Worm (Caenorhabditis elegans) whole organism, L4 larva: ENCODE results near the gene Y49F6C.8.
A peak's percentile ranks its signal among the peaks of the same experiment; 100 is the strongest.

Experiments used
- F10B5.3 ChIP-seq: sonication (generic microtip); optimal IDR thresholded peaks from 2 replicates; lab custom pipeline; 2016; ENCODE audit warnings: mild to moderate bottlenecking, missing genetic modification characterization, missing compliant biosample characterization
- F49E8.2 ChIP-seq: sonication (generic microtip); optimal IDR thresholded peaks from 2 replicates; lab custom pipeline; 2016; ENCODE audit warnings: missing compliant biosample characterization, mild to moderate bottlenecking, missing genetic modification characterization, borderline replicate concordance
- T20F7.1 ChIP-seq: fragments of 200-800 bp; sonication (Bioruptor generic); optimal IDR thresholded peaks from 2 replicates; lab custom pipeline; 2018; ENCODE audit warnings: mild to moderate bottlenecking, missing genetic modification characterization, missing compliant biosample characterization
- Y105C5A.15 ChIP-seq: fragments of 200-800 bp; sonication (Bioruptor generic); IDR thresholded peaks from 2 replicates; pipeline ENCODE4 v1.3.6; 2022; ENCODE audit warnings: missing genetic modification characterization, missing compliant biosample characterization
- Y48G9A.11 ChIP-seq: fragments of 200-800 bp; sonication (Bioruptor generic); IDR thresholded peaks from 2 replicates; pipeline ENCODE4 v1.3.6; 2022; ENCODE audit warnings: missing genetic modification reagents, missing genetic modification characterization, missing compliant biosample characterization
- ZK337.2 ChIP-seq: fragments of 200-800 bp; sonication (Bioruptor generic); IDR thresholded peaks from 2 replicates; pipeline ENCODE4 v1.3.6; 2022; ENCODE audit warnings: missing genetic modification reagents, missing genetic modification characterization, missing compliant biosample characterization
- aha-1 ChIP-seq: fragments of 150-350 bp; peaks from one replicate; lab custom pipeline; 2014; ENCODE audit warnings: missing biosample characterization, missing genetic modification characterization
- aly-2 ChIP-seq: sonication (generic microtip); optimal IDR thresholded peaks from 2 replicates; lab custom pipeline; 2018; ENCODE audit warnings: missing biosample characterization, missing genetic modification characterization
- attf-4 ChIP-seq: sonication (generic microtip); optimal IDR thresholded peaks from 3 replicates; lab custom pipeline; 2017; ENCODE audit warnings: missing biosample characterization, missing genetic modification characterization
- ceh-62 ChIP-seq: sonication (generic microtip); optimal IDR thresholded peaks from 2 replicates; lab custom pipeline; 2017; ENCODE audit warnings: missing biosample characterization, missing genetic modification characterization
- daf-16 ChIP-seq, 3 experiments: sonication (generic microtip); optimal IDR thresholded peaks; 2 replicates each; lab custom pipeline; 2016 to 2017; ENCODE audit warnings: missing genetic modification characterization in 3 of 3, missing genetic modification reagents in 3 of 3, mild to moderate bottlenecking in 2 of 3, missing compliant biosample characterization in 2 of 3, missing biosample characterization in 1 of 3, moderate library complexity in 1 of 3
- daf-19 ChIP-seq: fragments of 200-800 bp; sonication (Bioruptor generic); conservative IDR thresholded peaks from 2 replicates; pipeline ENCODE4 v1.3.6; 2022; ENCODE audit warnings: missing genetic modification characterization, missing compliant biosample characterization
- daf-8 ChIP-seq: fragments of 200-800 bp; sonication (Bioruptor generic); IDR thresholded peaks from 2 replicates; pipeline ENCODE4 v1.3.6; 2022; ENCODE audit warnings: missing genetic modification characterization, missing compliant biosample characterization
- dmd-6 ChIP-seq: fragments of 200-800 bp; sonication (Bioruptor generic); IDR thresholded peaks from 2 replicates; pipeline ENCODE4 v1.3.6; 2022; ENCODE audit warnings: missing genetic modification reagents, missing genetic modification characterization, missing compliant biosample characterization
- dmd-8 ChIP-seq: fragments of 200-800 bp; sonication (Bioruptor generic); IDR thresholded peaks from 2 replicates; pipeline ENCODE4 v1.3.6; 2022; ENCODE audit warnings: missing genetic modification characterization, missing compliant biosample characterization
- dpl-1 ChIP-seq: fragments of 150-350 bp; optimal IDR thresholded peaks from 2 replicates; lab custom pipeline; 2014; ENCODE audit warnings: missing biosample characterization, missing genetic modification reagents, missing genetic modification characterization
- egl-43 ChIP-seq: fragments of 200-800 bp; sonication (Bioruptor generic); IDR thresholded peaks from 2 replicates; pipeline ENCODE4 v1.3.6; 2022; ENCODE audit warnings: missing genetic modification reagents, missing genetic modification characterization, missing compliant biosample characterization
- gei-8 ChIP-seq: fragments of 200-800 bp; sonication (Bioruptor generic); optimal IDR thresholded peaks from 2 replicates; lab custom pipeline; 2018; ENCODE audit warnings: mild to moderate bottlenecking, missing genetic modification characterization, missing compliant biosample characterization
- hif-1 ChIP-seq, 2 experiments: sonication (generic microtip); optimal IDR thresholded peaks; 2 replicates each; lab custom pipeline; 2016 to 2017; ENCODE audit warnings: missing compliant biosample characterization in 2 of 2, missing genetic modification characterization in 2 of 2, missing genetic modification reagents in 2 of 2, missing genotype in 2 of 2, mild to moderate bottlenecking in 1 of 2
- lim-7 ChIP-seq: fragments of 200-800 bp; sonication (Bioruptor generic); IDR thresholded peaks from 2 replicates; pipeline ENCODE4 v1.3.6; 2022; ENCODE audit warnings: missing genetic modification characterization, missing compliant biosample characterization
- lin-13 ChIP-seq: fragments of 150-350 bp; optimal IDR thresholded peaks from 2 replicates; lab custom pipeline; 2014; ENCODE audit warnings: missing biosample characterization, missing genetic modification reagents, missing genetic modification characterization
- lin-15B ChIP-seq: fragments of 150-350 bp; sonication (generic microtip); optimal IDR thresholded peaks from 3 replicates; lab custom pipeline; 2014; ENCODE audit warnings: missing biosample characterization, missing genetic modification characterization
- lin-38 ChIP-seq: fragments of 200-800 bp; sonication (Bioruptor generic); IDR thresholded peaks from 2 replicates; pipeline ENCODE4 v1.3.6; 2022; ENCODE audit warnings: missing genetic modification reagents, missing genetic modification characterization, missing compliant biosample characterization
- lin-39 ChIP-seq: fragments of 150-350 bp; optimal IDR thresholded peaks from 2 replicates; lab custom pipeline; 2014; ENCODE audit warnings: missing biosample characterization, missing genetic modification reagents, missing genetic modification characterization
- lir-3 ChIP-seq: sonication (generic microtip); optimal IDR thresholded peaks from 2 replicates; lab custom pipeline; 2016; ENCODE audit warnings: mild to moderate bottlenecking, missing genetic modification characterization, missing compliant biosample characterization
- madf-5 ChIP-seq, 2 experiments: fragments of 200-800 bp; sonication (Bioruptor generic); IDR thresholded peaks; 2 replicates each; pipeline ENCODE4 v1.3.6; 2022; ENCODE audit warnings: missing compliant biosample characterization in 2 of 2, missing genetic modification characterization in 2 of 2
- mep-1 ChIP-seq: fragments of 150-350 bp; sonication (generic microtip); optimal IDR thresholded peaks from 3 replicates; lab custom pipeline; 2014; ENCODE audit warnings: missing biosample characterization, missing genetic modification characterization
- nhr-10 ChIP-seq: fragments of 150-350 bp; optimal IDR thresholded peaks from 2 replicates; lab custom pipeline; 2014; ENCODE audit warnings: missing biosample characterization, missing genetic modification characterization
- nhr-76 ChIP-seq: fragments of 150-350 bp; optimal IDR thresholded peaks from 2 replicates; lab custom pipeline; 2014; ENCODE audit warnings: missing biosample characterization, missing genetic modification characterization
- nhr-77 ChIP-seq: fragments of 150-350 bp; optimal IDR thresholded peaks from 2 replicates; lab custom pipeline; 2014; ENCODE audit warnings: missing biosample characterization, missing genetic modification characterization
- php-3 ChIP-seq: fragments of 200-800 bp; sonication (Bioruptor generic); IDR thresholded peaks from 2 replicates; pipeline ENCODE4 v1.3.6; 2022; ENCODE audit warnings: missing genetic modification reagents, missing genetic modification characterization, missing compliant biosample characterization
- pqm-1 ChIP-seq: sonication (generic microtip); optimal IDR thresholded peaks from 2 replicates; lab custom pipeline; 2017; ENCODE audit warnings: missing biosample characterization, missing genetic modification characterization
- rbr-2 ChIP-seq: sonication (generic microtip); optimal IDR thresholded peaks from 2 replicates; lab custom pipeline; 2016; ENCODE audit warnings: missing genotype, missing genetic modification characterization, missing compliant biosample characterization
- saeg-2 ChIP-seq: fragments of 200-800 bp; sonication (Bioruptor generic); IDR thresholded peaks from 2 replicates; pipeline ENCODE4 v1.3.6; 2022; ENCODE audit warnings: missing genetic modification reagents, missing genetic modification characterization, missing compliant biosample characterization
- skn-1 ChIP-seq: fragments of 150-350 bp; optimal IDR thresholded peaks from 2 replicates; lab custom pipeline; 2014; ENCODE audit warnings: missing biosample characterization, missing genetic modification characterization
- snpc-1.2 ChIP-seq: fragments of 200-800 bp; sonication (Bioruptor generic); IDR thresholded peaks from 2 replicates; pipeline ENCODE4 v1.3.6; 2022; ENCODE audit warnings: missing genetic modification reagents, missing genetic modification characterization, missing compliant biosample characterization
- snpc-4 ChIP-seq: fragments of 150-350 bp; optimal IDR thresholded peaks from 2 replicates; lab custom pipeline; 2014; ENCODE audit warnings: missing biosample characterization, missing genetic modification characterization
- spr-1 ChIP-seq: sonication (generic microtip); optimal IDR thresholded peaks from 2 replicates; lab custom pipeline; 2016; ENCODE audit warnings: mild to moderate bottlenecking, missing genetic modification characterization, missing compliant biosample characterization
- tra-1 ChIP-seq: fragments of 200-800 bp; sonication (Bioruptor generic); IDR thresholded peaks from 2 replicates; pipeline ENCODE4 v1.3.6; 2022; ENCODE audit warnings: missing genetic modification reagents, missing genetic modification characterization, missing compliant biosample characterization
- unc-130 ChIP-seq: sonication (generic microtip); optimal IDR thresholded peaks from 2 replicates; lab custom pipeline; 2016; ENCODE audit warnings: missing genetic modification reagents, missing genetic modification characterization, missing compliant biosample characterization
- unc-39 ChIP-seq: sonication (generic microtip); optimal IDR thresholded peaks from 2 replicates; lab custom pipeline; 2017; ENCODE audit warnings: missing biosample characterization, missing genetic modification characterization
- unc-62 ChIP-seq, 3 experiments: fragments of 150-350 bp in 1 of 3; sonication (generic microtip); optimal IDR thresholded peaks in 2 of 3; peaks in 1 of 3; 1 replicate in 1 of 3; 2 replicates in 2 of 3; lab custom pipeline; 2014 to 2017; ENCODE audit warnings: missing biosample characterization in 3 of 3, missing genetic modification characterization in 3 of 3, missing genetic modification reagents in 3 of 3, missing genotype in 1 of 3
- vab-7 ChIP-seq: fragments of 200-800 bp; sonication (Bioruptor generic); IDR thresholded peaks from 2 replicates; pipeline ENCODE4 v1.3.6; 2022; ENCODE audit warnings: missing genetic modification reagents, missing genetic modification characterization, missing compliant biosample characterization
- zag-1 ChIP-seq: fragments of 150-350 bp; optimal IDR thresholded peaks from 2 replicates; lab custom pipeline; 2014; ENCODE audit warnings: missing biosample characterization, missing genetic modification characterization
- zip-2 ChIP-seq: fragments of 150-350 bp; optimal IDR thresholded peaks from 2 replicates; lab custom pipeline; 2014; ENCODE audit warnings: missing biosample characterization, missing genetic modification characterization
- ztf-11 ChIP-seq: fragments of 150-350 bp; optimal IDR thresholded peaks from 2 replicates; lab custom pipeline; 2014; ENCODE audit warnings: missing biosample characterization, missing genetic modification characterization

The Y49F6C.8 gene

ce11 chrII:3383116-3383515 is 13.2 kb upstream of the Y49F6C.8 start:
- TF ChIP-seq tra-1 (GFP tag; lab: Robert Waterston, UW) (no peak), unc-62 (GFP tag; optimal IDR thresholded peaks at IDR 0.05 in 1 of 2; lab: Kevin White, UChicago) (peak in 1 of 2 experiments; percentile 95), unc-62 (tag; optimal IDR thresholded peaks at IDR 0.05; lab: Kevin White, UChicago) (no peak), nhr-76 (tag; lab: Kevin White, UChicago) (no peak), egl-43 (GFP tag; lab: Robert Waterston, UW) (no peak)

- TF ChIP-seq ztf-11 (tag; lab: Kevin White, UChicago) (no peak), vab-7 (GFP tag; lab: Robert Waterston, UW) (no peak), F10B5.3 (tag; lab: Kevin White, UChicago) (no peak), T20F7.1 (GFP tag; lab: Kevin White, UChicago) (no peak), lin-13 (GFP tag; lab: Kevin White, UChicago) (no peak), snpc-4 (tag; lab: Kevin White, UChicago) (no peak), daf-19 (no peak), dmd-8 (no peak), daf-16 (GFP tag; optimal IDR thresholded peaks at IDR 0.05; lab: Kevin White, UChicago) (no peak), daf-16 (tag; optimal IDR thresholded peaks at IDR 0.05; lab: Kevin White, UChicago) (no peak), dpl-1 (GFP tag; lab: Kevin White, UChicago) (no peak), gei-8 (GFP tag; lab: Kevin White, UChicago) (no peak), attf-4 (tag; lab: Kevin White, UChicago) (no peak), mep-1 (tag; lab: Kevin White, UChicago) (no peak), madf-5 (GFP tag; IDR thresholded peaks at IDR 0.05; lab: Robert Waterston, UW) (no peak), ceh-62 (tag; lab: Kevin White, UChicago) (no peak), ZK337.2 (GFP tag; lab: Robert Waterston, UW) (no peak), pqm-1 (tag; lab: Kevin White, UChicago) (no peak), lir-3 (tag; lab: Kevin White, UChicago) (no peak), php-3 (GFP tag; lab: Robert Waterston, UW) (no peak)
- TF ChIP-seq, all 104 proteins: peak for 0
Observed at ce11 chrII:3381510-3381909, 11.6 kb upstream of the Y49F6C.8 start, which contains the start of gene T06D4.1. Gene T06D4.1, plus strand, starts transcription at chrII:3381830.

DNA sequence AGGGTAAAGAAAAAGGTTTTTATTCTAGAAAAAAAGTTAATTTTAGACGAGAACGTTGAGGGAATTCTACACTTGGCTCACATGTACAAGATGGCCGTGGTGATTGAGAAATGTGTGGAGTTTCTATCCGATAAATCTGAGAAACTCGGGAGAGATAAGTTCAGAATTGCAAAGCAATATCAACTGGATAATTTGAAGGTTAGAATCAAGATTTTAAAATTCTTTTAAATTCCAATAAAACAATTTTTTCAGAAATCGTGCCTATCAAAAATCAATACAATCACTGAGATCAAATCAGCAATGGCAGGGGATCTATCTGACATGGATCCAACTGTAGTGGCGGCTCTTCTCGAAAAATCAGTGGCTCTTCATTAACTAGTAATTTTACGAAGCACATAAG is 8.4 kb upstream of the Y49F6C.8 start, which contains the start of gene Y49F6C.2:
TSS of gene Y49F6C.2 (plus strand) at position 301 of the 400 bp plus-strand sequence.
- no peak for TF ChIP-seq spr-1 (tag; lab: Kevin White, UChicago)
- no peak for TF ChIP-seq snpc-4 (tag; lab: Kevin White, UChicago)
- TF ChIP-seq hif-1 (tag; optimal IDR thresholded peaks at IDR 0.05; lab: Kevin White, UChicago): no peak
- TF ChIP-seq nhr-77 (tag; lab: Kevin White, UChicago): no peak
- TF ChIP-seq unc-39 (tag; lab: Kevin White, UChicago): no peak
- TF ChIP-seq daf-8 (GFP tag; lab: Robert Waterston, UW): no peak
- no peak for TF ChIP-seq lim-7
- no peak for TF ChIP-seq lin-39
- no peak for TF ChIP-seq Y105C5A.15
- TF ChIP-seq, all 104 proteins: peak for 0

DNA sequence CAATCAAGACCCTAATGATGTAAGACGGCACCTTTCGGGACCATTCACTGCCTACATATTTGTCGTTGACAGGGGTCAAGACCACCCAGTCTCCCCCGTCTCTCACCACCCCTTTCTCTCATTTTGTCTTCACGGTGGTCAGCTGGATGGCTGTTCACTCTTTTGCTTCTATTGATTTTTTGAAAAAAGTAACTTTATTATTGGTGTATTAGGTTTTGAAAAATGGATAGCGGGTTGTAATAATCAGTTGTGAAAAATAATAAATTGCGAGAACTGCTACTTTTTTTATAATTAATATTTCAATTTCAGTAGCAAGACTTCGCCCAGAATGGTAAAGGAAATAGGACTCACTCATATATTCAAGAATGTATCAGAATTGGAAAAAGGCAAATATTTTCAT is 6.9 kb upstream of the Y49F6C.8 start, which contains the start of gene bath-9:
TSS of gene bath-9 (plus strand) at position 301 of the 400 bp plus-strand sequence.
- TF ChIP-seq Y48G9A.11 (GFP tag; lab: Robert Waterston, UW) (no peak), unc-130 (GFP tag; lab: Kevin White, UChicago) (no peak), dmd-6 (GFP tag; lab: Robert Waterston, UW) (no peak), nhr-77 (tag; lab: Kevin White, UChicago) (no peak), F49E8.2 (no peak), snpc-1.2 (GFP tag; lab: Robert Waterston, UW) (no peak), madf-5 (GFP tag; IDR thresholded peaks at IDR 0.05; lab: Robert Waterston, UW) (no peak), aha-1 (no peak), ztf-11 (tag; lab: Kevin White, UChicago) (no peak), pqm-1 (tag; lab: Kevin White, UChicago) (no peak), rbr-2 (tag; lab: Kevin White, UChicago) (no peak), zip-2 (tag; lab: Kevin White, UChicago) (no peak), zag-1 (no peak), lin-15B (tag; lab: Kevin White, UChicago) (no peak), aly-2 (tag; lab: Kevin White, UChicago) (no peak), lin-38 (GFP tag; lab: Robert Waterston, UW) (no peak), skn-1 (tag; lab: Kevin White, UChicago) (no peak), saeg-2 (GFP tag; lab: Robert Waterston, UW) (no peak), nhr-10 (tag; lab: Kevin White, UChicago) (no peak)
